Fruit fly (Drosophila melanogaster): ENCODE data around the gene CG44362.

DNA sequence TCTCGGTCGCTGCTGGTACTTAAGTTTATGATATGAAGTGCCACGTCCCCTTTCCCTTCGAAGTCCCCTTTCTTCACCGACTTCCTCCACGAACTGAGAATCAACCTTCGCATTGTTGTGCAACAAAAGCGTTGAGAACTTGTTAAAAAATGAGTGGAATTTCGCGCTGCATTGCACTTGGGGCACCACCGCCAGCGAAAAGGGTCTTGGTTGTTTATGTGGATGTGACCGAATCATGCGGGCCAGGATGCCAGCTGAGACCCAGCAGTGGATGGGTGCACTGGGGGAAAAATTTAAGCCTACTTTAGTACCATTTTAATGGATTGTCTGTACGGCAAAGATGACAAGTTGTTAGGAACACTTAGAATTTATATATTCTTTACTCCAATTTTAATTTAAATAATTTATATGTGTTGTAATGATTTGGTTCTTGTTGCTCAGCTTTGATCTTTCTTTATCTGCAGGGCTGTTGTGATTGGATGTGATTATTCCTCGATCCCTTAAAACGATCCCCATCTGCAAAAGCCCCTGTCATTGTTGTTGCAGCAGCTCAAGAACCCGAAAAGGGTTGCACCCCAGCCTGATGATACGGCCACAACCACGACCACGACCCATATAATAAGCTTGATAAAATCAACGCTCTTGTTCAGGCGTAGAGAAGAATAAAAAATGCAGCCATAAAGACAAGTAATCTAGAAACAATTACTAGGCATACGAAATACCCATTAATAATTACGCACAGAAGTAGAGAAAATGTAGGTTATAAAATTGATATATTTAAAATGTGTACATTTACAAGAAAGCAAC is 15.2 kb upstream of the CG44362 start:
- TF ChIP-seq ttk (optimal IDR thresholded peaks at IDR 0.05) (no peak), insv (optimal IDR thresholded peaks at IDR 0.05) (no peak), h (optimal IDR thresholded peaks at IDR 0.05) (no peak), Sin3A (optimal IDR thresholded peaks at IDR 0.05) (no peak)

Measured in Kc167 (cell line).